Fruit fly (Drosophila melanogaster) whole organism, adult: Measurements from ENCODE around the gene alphaSnap.

Source experiments
- CG14711 ChIP-seq: fragments of 200-800 bp; sonication (Bioruptor generic); optimal IDR thresholded peaks from 2 replicates; lab custom pipeline; 2018; ENCODE audit warnings: missing biosample characterization, mild to moderate bottlenecking, missing genetic modification characterization, moderate library complexity
- CG1620 ChIP-seq: fragments of 200-800 bp; sonication (Bioruptor generic); optimal IDR thresholded peaks from 2 replicates; lab custom pipeline; 2016; ENCODE audit warnings: missing biosample characterization, missing genetic modification characterization
- CG33017 ChIP-seq: fragments of 200-800 bp; sonication (Bioruptor generic); optimal IDR thresholded peaks from 2 replicates; lab custom pipeline; 2018; ENCODE audit warnings: missing biosample characterization, mild to moderate bottlenecking, missing genetic modification characterization, moderate library complexity
- CG5204 ChIP-seq: fragments of 200-800 bp; sonication (Bioruptor generic); optimal IDR thresholded peaks from 2 replicates; lab custom pipeline; 2016; ENCODE audit warnings: missing biosample characterization, missing genetic modification characterization
- CG7045 ChIP-seq: fragments of 200-800 bp; sonication (Bioruptor generic); optimal IDR thresholded peaks from 2 replicates; lab custom pipeline; 2017; ENCODE audit warnings: missing biosample characterization, mild to moderate bottlenecking, missing genetic modification characterization
- CG7101 ChIP-seq: fragments of 200-800 bp; sonication (Bioruptor generic); optimal IDR thresholded peaks from 2 replicates; lab custom pipeline; 2018; ENCODE audit warnings: missing biosample characterization, mild to moderate bottlenecking, missing genetic modification characterization, moderate library complexity
- Clk ChIP-seq: fragments of 200-800 bp; sonication (Bioruptor generic); optimal IDR thresholded peaks from 2 replicates; lab custom pipeline; 2017; ENCODE audit warnings: missing biosample characterization, missing genetic modification characterization
- Crg-1 ChIP-seq: fragments of 200-800 bp; sonication (Bioruptor generic); optimal IDR thresholded peaks from 2 replicates; lab custom pipeline; 2016; ENCODE audit warnings: missing biosample characterization, missing genetic modification characterization
- Hr96 ChIP-seq: fragments of 200-800 bp; sonication (Bioruptor generic); optimal IDR thresholded peaks from 2 replicates; lab custom pipeline; 2016; ENCODE audit warnings: missing biosample characterization, missing genetic modification characterization
- Mnt ChIP-seq: fragments of 200-800 bp; sonication (Bioruptor generic); optimal IDR thresholded peaks from 2 replicates; lab custom pipeline; 2016; ENCODE audit warnings: missing biosample characterization, mild to moderate bottlenecking, missing genetic modification characterization
- bab1 ChIP-seq: fragments of 200-800 bp; sonication (Bioruptor generic); optimal IDR thresholded peaks from 3 replicates; lab custom pipeline; 2019; ENCODE audit warnings: missing biosample characterization, mild to moderate bottlenecking, missing genetic modification characterization, moderate library complexity
- cic ChIP-seq: fragments of 200-800 bp; sonication (Bioruptor generic); optimal IDR thresholded peaks from 2 replicates; lab custom pipeline; 2017; ENCODE audit warnings: missing biosample characterization, mild to moderate bottlenecking, missing genetic modification characterization, moderate library complexity
- cnc ChIP-seq, 2 experiments: fragments of >200 bp; optimal IDR thresholded peaks; 2 replicates each; lab custom pipeline; 2017
- kay ChIP-seq: fragments of 200-800 bp; sonication (Bioruptor generic); peaks from one replicate; lab custom pipeline; 2016; ENCODE audit warnings: missing biosample characterization, missing genetic modification characterization, borderline replicate concordance
- ovo ChIP-seq: fragments of 200-800 bp; sonication (Bioruptor generic); optimal IDR thresholded peaks from 2 replicates; lab custom pipeline; 2016; ENCODE audit warnings: missing biosample characterization, missing genetic modification characterization
- tj ChIP-seq: fragments of 200-800 bp; sonication (Bioruptor generic); optimal IDR thresholded peaks from 3 replicates; lab custom pipeline; 2017; ENCODE audit warnings: missing biosample characterization, mild to moderate bottlenecking, missing genetic modification characterization, moderate library complexity
- toe ChIP-seq: fragments of 200-800 bp; sonication (Bioruptor generic); optimal IDR thresholded peaks from 2 replicates; lab custom pipeline; 2016; ENCODE audit warnings: missing biosample characterization, missing genetic modification characterization

alphaSnap gene

DNA sequence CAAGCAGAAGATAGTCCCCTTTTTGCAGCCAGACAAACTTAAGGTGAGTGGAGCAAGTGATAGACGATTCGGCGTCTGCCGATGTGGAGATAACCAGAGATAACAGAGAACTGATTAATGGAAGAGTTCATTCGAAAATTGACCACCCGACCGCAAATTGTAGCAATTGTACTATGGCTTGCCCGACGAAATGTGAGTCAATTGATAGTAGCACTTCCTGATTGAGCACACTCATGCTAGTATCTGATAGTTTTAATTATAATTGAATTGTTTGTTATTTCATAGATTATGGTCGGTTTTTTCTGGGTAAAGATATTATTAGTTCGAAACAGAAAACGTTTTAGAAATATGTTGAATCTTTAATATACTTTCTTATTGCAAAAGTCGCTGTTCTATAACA, 40.9 kb downstream of the alphaSnap start:
- no peak for TF ChIP-seq toe
- no peak for TF ChIP-seq CG7045
- TF ChIP-seq CG14711, result no peak
- no peak for TF ChIP-seq cic (GFP tag; lab: Kevin White, UChicago)
- TF ChIP-seq Hr96 (GFP tag; lab: Kevin White, UChicago), result no peak
- no peak for TF ChIP-seq CG7101 (tag; lab: Kevin White, UChicago)
- TF ChIP-seq tj, result no peak

dm6 chr3L:20354872-20355271, 41.4 kb downstream of the alphaSnap start:
- TF ChIP-seq Hr96 (GFP tag; lab: Kevin White, UChicago) (no peak), Clk (GFP tag; lab: Kevin White, UChicago) (no peak), Crg-1 (GFP tag; lab: Kevin White, UChicago) (no peak), cic (GFP tag; lab: Kevin White, UChicago) (no peak), cnc (optimal IDR thresholded peaks at IDR 0.05; lab: Kevin White, UChicago) (no peak), Mnt (GFP tag; lab: Kevin White, UChicago) (no peak), ovo (GFP tag; lab: Kevin White, UChicago) (no peak), CG33017 (tag; lab: Kevin White, UChicago) (no peak)

dm6 chr3L:20356613-20357012, 43.2 kb downstream of the alphaSnap start, which contains the start of gene kin17:
kin17 (plus strand) TSS chr3L:20356807.
- TF ChIP-seq bab1 (GFP tag; lab: Kevin White, UChicago) (peak; percentile 41), CG1620 (GFP tag; lab: Kevin White, UChicago) (no peak)

dm6 chr3L:20358212-20358611, 44.8 kb downstream of the alphaSnap start, which contains the start of gene CG5665:
CG5665 (plus strand) TSS chr3L:20358512.
- TF ChIP-seq kay (GFP tag; lab: Kevin White, UChicago) (no peak), CG7101 (tag; lab: Kevin White, UChicago) (no peak), toe (no peak)

DNA sequence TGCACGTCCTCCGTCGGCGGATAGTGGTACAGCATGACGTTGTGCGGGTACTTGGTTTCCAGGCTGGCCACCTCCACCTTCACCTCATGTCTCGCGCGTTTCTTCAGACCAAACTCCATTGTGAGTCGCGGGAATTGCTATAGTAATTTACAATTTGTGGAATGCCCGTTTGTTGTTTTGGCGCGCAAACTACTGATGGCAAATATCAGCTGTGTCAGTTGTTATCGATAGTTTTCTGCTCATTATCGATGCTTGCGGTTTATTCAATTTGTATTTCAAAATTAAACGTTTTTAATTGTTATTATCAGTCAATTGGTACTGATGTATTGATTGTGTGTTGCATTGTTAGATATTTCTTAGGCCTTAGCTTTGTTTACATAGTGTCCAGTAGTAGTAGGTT, 48.0 kb downstream of the alphaSnap start, which contains the start of gene Prim2:
Gene Prim2 (minus strand): TSS at position 197 of the 400 bp plus-strand sequence.
- TF ChIP-seq CG7045 (no peak), bab1 (GFP tag; lab: Kevin White, UChicago) (peak; percentile 30)

dm6 chr3L:20366074-20366473, 52.6 kb downstream of the alphaSnap start:
- TF ChIP-seq Hr96 (GFP tag; lab: Kevin White, UChicago), result no peak
- no peak for TF ChIP-seq Clk (GFP tag; lab: Kevin White, UChicago)
- no peak for TF ChIP-seq CG14711
- no peak for TF ChIP-seq CG5204 (GFP tag; lab: Kevin White, UChicago)
- TF ChIP-seq cnc (optimal IDR thresholded peaks at IDR 0.05; lab: Kevin White, UChicago), result no peak
- TF ChIP-seq CG7101 (tag; lab: Kevin White, UChicago), result no peak
